Fruit fly (Drosophila melanogaster): ENCODE data around the gene Nepl8.
A peak's percentile ranks its signal among the peaks of the same experiment; 100 is the strongest.

The Nepl8 gene

DNA sequence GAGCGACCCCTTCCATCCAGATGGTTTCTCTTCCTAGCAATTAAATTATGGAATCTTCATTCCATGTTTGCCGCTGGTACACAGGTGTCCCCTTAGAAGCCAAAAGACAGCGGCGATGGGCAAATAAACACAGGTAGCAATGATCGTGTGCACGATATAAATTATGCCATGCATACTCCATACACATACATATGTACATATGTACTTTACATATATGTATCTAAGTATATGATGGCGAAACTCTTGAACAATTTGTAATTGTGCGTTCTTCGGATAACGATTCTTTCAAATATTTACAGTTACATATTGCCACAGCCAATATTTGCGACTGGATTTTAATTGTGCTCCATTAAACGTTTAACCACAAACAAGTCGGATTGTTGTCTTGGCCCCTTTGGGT is 11.4 kb upstream of the Nepl8 start (continued):
- TF ChIP-seq CG14710 (tag; optimal IDR thresholded peaks at IDR 0.05) (peak; percentile 42), tgo (GFP tag; IDR thresholded peaks at IDR 0.05) (no peak), CG32767 (GFP tag; IDR thresholded peaks at IDR 0.05) (no peak), Med (GFP tag) (peak; percentile 85), hbn (GFP tag; IDR thresholded peaks at IDR 0.05; ENCODE audit: partially characterized antibody) (no peak), bbx (GFP tag; IDR thresholded peaks at IDR 0.05; ENCODE audit: partially characterized antibody) (no peak), CG11456 (GFP tag; IDR thresholded peaks at IDR 0.05) (no peak), Ptx1 (GFP tag; IDR thresholded peaks at IDR 0.05) (no peak), toy (GFP tag; IDR thresholded peaks at IDR 0.05) (no peak), HLH4C (GFP tag; IDR thresholded peaks at IDR 0.05; ENCODE audit: partially characterized antibody) (no peak), pnt (GFP tag; optimal IDR thresholded peaks at IDR 0.05) (no peak), Mes4 (GFP tag; optimal IDR thresholded peaks at IDR 0.05) (peak; percentile 7), fd3F (GFP tag; optimal IDR thresholded peaks at IDR 0.05) (no peak), Poxn (GFP tag; IDR thresholded peaks at IDR 0.05) (no peak), mam (GFP tag; optimal IDR thresholded peaks at IDR 0.05) (no peak), Bdp1 (GFP tag; optimal IDR thresholded peaks at IDR 0.05) (no peak), C15 (GFP tag; IDR thresholded peaks at IDR 0.05) (no peak), B-H2 (GFP tag; optimal IDR thresholded peaks at IDR 0.05) (no peak), H2.0 (GFP tag; IDR thresholded peaks at IDR 0.05) (no peak), dmrt99B (tag; optimal IDR thresholded peaks at IDR 0.05) (peak; percentile 32), Drgx (GFP tag; IDR thresholded peaks at IDR 0.05) (no peak), CG5953 (GFP tag; IDR thresholded peaks at IDR 0.05) (no peak), CG1603 (tag; optimal IDR thresholded peaks at IDR 0.05) (peak; percentile 81), Hr3 (GFP tag; optimal IDR thresholded peaks at IDR 0.05) (no peak), zfh2 (GFP tag; optimal IDR thresholded peaks at IDR 0.05) (no peak), CG6854 (GFP tag; optimal IDR thresholded peaks at IDR 0.05) (no peak), danr (GFP tag; IDR thresholded peaks at IDR 0.05) (no peak), al (GFP tag; IDR thresholded peaks at IDR 0.05) (no peak), Hmx (GFP tag; optimal IDR thresholded peaks at IDR 0.05) (no peak), gt (GFP tag; IDR thresholded peaks at IDR 0.05) (no peak), ro (GFP tag; IDR thresholded peaks at IDR 0.05) (no peak), CG13775 (GFP tag; optimal IDR thresholded peaks at IDR 0.05) (no peak), peb (GFP tag; IDR thresholded peaks at IDR 0.05) (no peak), CG13894 (tag; optimal IDR thresholded peaks at IDR 0.05) (no peak), jing (GFP tag; optimal IDR thresholded peaks at IDR 0.05) (no peak), her (GFP tag; optimal IDR thresholded peaks at IDR 0.05) (no peak), ato (GFP tag; IDR thresholded peaks at IDR 0.05; ENCODE audit: partially characterized antibody) (no peak), Sin3A (optimal IDR thresholded peaks at IDR 0.05) (no peak), Neu2 (GFP tag; optimal IDR thresholded peaks at IDR 0.05; ENCODE audit: borderline replicate concordance) (no peak), HLH3B (GFP tag; IDR thresholded peaks at IDR 0.05) (no peak), nau (GFP tag; optimal IDR thresholded peaks at IDR 0.05) (no peak), Xbp1 (GFP tag; optimal IDR thresholded peaks at IDR 0.05) (no peak), CG11247 (GFP tag; IDR thresholded peaks at IDR 0.05) (no peak), D19B (GFP tag; optimal IDR thresholded peaks at IDR 0.05) (no peak), tap (tag; optimal IDR thresholded peaks at IDR 0.05) (no peak), CG10654 (GFP tag; optimal IDR thresholded peaks at IDR 0.05) (no peak), Myb (GFP tag; optimal IDR thresholded peaks at IDR 0.05) (no peak), lola (GFP tag; optimal IDR thresholded peaks at IDR 0.05) (peak in 1 of 3 experiments; percentile 58), Bteb2 (GFP tag; optimal IDR thresholded peaks at IDR 0.05) (no peak), sc (optimal IDR thresholded peaks at IDR 0.05) (no peak), sc (GFP tag; optimal IDR thresholded peaks at IDR 0.05) (peak; percentile 48), B-H1 (GFP tag; IDR thresholded peaks at IDR 0.05) (no peak), ara (GFP tag; IDR thresholded peaks at IDR 0.05) (peak; percentile 18; the same call in 1 of the 2 replicates)

Data from whole organism, embryonic.